Fruit fly (Drosophila melanogaster) whole organism, embryonic: ENCODE data around the gene CG31287.

ENCODE experiments used
- Adf1 ChIP-seq: fragments of 200-800 bp; sonication (Bioruptor generic); IDR thresholded peaks from 2 replicates; pipeline ENCODE4 v1.3.6; 2022; ENCODE audit warnings: missing biosample characterization, missing genetic modification characterization
- CG10462 ChIP-seq: fragments of 200-800 bp; sonication (Bioruptor generic); optimal IDR thresholded peaks from 2 replicates; lab custom pipeline; 2016; ENCODE audit warnings: missing biosample characterization, missing genetic modification characterization
- CG5180 ChIP-seq: fragments of 200-800 bp; sonication (Bioruptor generic); optimal IDR thresholded peaks from 3 replicates; lab custom pipeline; 2017; ENCODE audit warnings: missing biosample characterization, missing genetic modification characterization, mild to moderate bottlenecking, moderate library complexity, missing genetic modification reagents
- CG7556 ChIP-seq: fragments of 200-800 bp; sonication (Bioruptor generic); optimal IDR thresholded peaks from 2 replicates; lab custom pipeline; 2017; ENCODE audit warnings: missing biosample characterization, mild to moderate bottlenecking, missing genetic modification characterization
- pan ChIP-seq, 4 experiments: fragments of >200 bp in 3 of 4; fragments of 200-800 bp in 1 of 4; sonication (Bioruptor generic) in 1 of 4; optimal IDR thresholded peaks in 3 of 4; IDR thresholded peaks in 1 of 4; 2 replicates each; pipeline versions ENCODE4 v1.3.6 to Lab custom; 2017 to 2022; ENCODE audit warnings: missing biosample characterization in 2 of 4, missing genetic modification characterization in 2 of 4, mixed read lengths in 1 of 4

dm6 chr3R:16247027-16247426 is 43.9 kb downstream of the CG31287 start:
- TF ChIP-seq CG10462 (GFP tag; lab: Kevin White, UChicago) (no peak), CG7556 (GFP tag; lab: Kevin White, UChicago) (no peak), Adf1 (no peak), CG5180 (GFP tag; lab: Kevin White, UChicago) (no peak), pan (optimal IDR thresholded peaks at IDR 0.05; lab: Kevin White, UChicago) (no peak), pan (GFP tag; optimal IDR thresholded peaks at IDR 0.05 in 1 of 2, IDR thresholded peaks at IDR 0.05 in 1 of 2) (no peak)
